Worm (Caenorhabditis elegans) whole organism, late embryonic: ENCODE data around the gene glr-6.

Source experiments
- F13H6.1 ChIP-seq: sonication (generic microtip); optimal IDR thresholded peaks from 2 replicates; lab custom pipeline; 2016; ENCODE audit warnings: missing genetic modification characterization, missing compliant biosample characterization
- K09A11.1 ChIP-seq: sonication (generic microtip); optimal IDR thresholded peaks from 2 replicates; lab custom pipeline; 2017; ENCODE audit warnings: antibody characterized with exemption, mild to moderate bottlenecking, missing genetic modification characterization, missing compliant biosample characterization; ENCODE audit not compliant: insufficient read depth
- ahr-1 ChIP-seq: sonication (generic microtip); optimal IDR thresholded peaks from 2 replicates; lab custom pipeline; 2016; ENCODE audit warnings: missing genetic modification characterization, missing compliant biosample characterization
- ama-1 ChIP-seq: fragments of 150-350 bp; optimal IDR thresholded peaks from 2 replicates; lab custom pipeline; 2014
- ceh-14 ChIP-seq: sonication (generic microtip); optimal IDR thresholded peaks from 2 replicates; lab custom pipeline; 2016; ENCODE audit warnings: missing genotype, missing genetic modification characterization, missing compliant biosample characterization
- ceh-18 ChIP-seq: sonication (generic microtip); optimal IDR thresholded peaks from 2 replicates; lab custom pipeline; 2016; ENCODE audit warnings: missing genetic modification characterization, missing compliant biosample characterization
- ceh-2 ChIP-seq: sonication (generic microtip); optimal IDR thresholded peaks from 2 replicates; lab custom pipeline; 2016; ENCODE audit warnings: missing genotype, missing genetic modification characterization, missing compliant biosample characterization
- ceh-22 ChIP-seq: sonication (generic microtip); optimal IDR thresholded peaks from 2 replicates; lab custom pipeline; 2017; ENCODE audit warnings: missing biosample characterization, missing genetic modification characterization
- ceh-30 ChIP-seq: fragments of 150-350 bp; optimal IDR thresholded peaks from 2 replicates; lab custom pipeline; 2014; ENCODE audit warnings: missing biosample characterization, missing genetic modification characterization
- ceh-45 ChIP-seq: fragments of 200-800 bp; sonication (Bioruptor generic); IDR thresholded peaks from 2 replicates; pipeline ENCODE4 v1.3.6; 2022; ENCODE audit warnings: missing genetic modification reagents, missing genetic modification characterization, missing compliant biosample characterization
- ceh-9 ChIP-seq: sonication (generic microtip); optimal IDR thresholded peaks from 2 replicates; lab custom pipeline; 2016; ENCODE audit warnings: mild to moderate bottlenecking, missing genetic modification characterization, inconsistent platforms, missing compliant biosample characterization
- che-1 ChIP-seq: sonication (generic microtip); optimal IDR thresholded peaks from 2 replicates; lab custom pipeline; 2016; ENCODE audit warnings: mild to moderate bottlenecking, missing genetic modification characterization, missing compliant biosample characterization
- dmd-4 ChIP-seq: sonication (generic microtip); optimal IDR thresholded peaks from 2 replicates; lab custom pipeline; 2016; ENCODE audit warnings: borderline replicate concordance, missing genetic modification characterization, missing compliant biosample characterization
- elt-2 ChIP-seq: sonication (generic microtip); optimal IDR thresholded peaks from 2 replicates; lab custom pipeline; 2016; ENCODE audit warnings: missing genetic modification reagents, missing genetic modification characterization, missing compliant biosample characterization
- elt-4 ChIP-seq: sonication (generic microtip); optimal IDR thresholded peaks from 2 replicates; lab custom pipeline; 2016; ENCODE audit warnings: missing genetic modification characterization, missing compliant biosample characterization
- ets-4 ChIP-seq: sonication (generic microtip); optimal IDR thresholded peaks from 2 replicates; lab custom pipeline; 2016; ENCODE audit warnings: missing genetic modification characterization, missing compliant biosample characterization
- eyg-1 ChIP-seq: sonication (generic microtip); optimal IDR thresholded peaks from 2 replicates; lab custom pipeline; 2016; ENCODE audit warnings: missing genotype, missing genetic modification characterization, missing compliant biosample characterization
- fax-1 ChIP-seq: sonication (generic microtip); optimal IDR thresholded peaks from 2 replicates; lab custom pipeline; 2016; ENCODE audit warnings: missing genotype, missing genetic modification characterization, missing compliant biosample characterization
- hlh-13 ChIP-seq: fragments of 200-800 bp; sonication (Bioruptor generic); optimal IDR thresholded peaks from 2 replicates; lab custom pipeline; 2018; ENCODE audit warnings: mild to moderate bottlenecking, missing genetic modification characterization, missing compliant biosample characterization
- hlh-15 ChIP-seq: sonication (generic microtip); optimal IDR thresholded peaks from 2 replicates; lab custom pipeline; 2016; ENCODE audit warnings: missing genetic modification characterization, missing compliant biosample characterization
- lim-6 ChIP-seq: sonication (generic microtip); optimal IDR thresholded peaks from 2 replicates; lab custom pipeline; 2016; ENCODE audit warnings: missing genetic modification characterization, missing compliant biosample characterization
- madf-2 ChIP-seq: sonication (generic microtip); optimal IDR thresholded peaks from 2 replicates; lab custom pipeline; 2017; ENCODE audit warnings: missing genetic modification characterization, missing compliant biosample characterization
- mec-3 ChIP-seq: sonication (generic microtip); optimal IDR thresholded peaks from 2 replicates; lab custom pipeline; 2016; ENCODE audit warnings: borderline replicate concordance, missing genetic modification characterization, missing compliant biosample characterization
- nfya-1 ChIP-seq: sonication (generic microtip); optimal IDR thresholded peaks from 2 replicates; lab custom pipeline; 2017; ENCODE audit warnings: missing genetic modification characterization, mild to moderate bottlenecking, missing compliant biosample characterization, antibody characterized with exemption, moderate library complexity
- pat-9 ChIP-seq: fragments of 200-800 bp; sonication (Bioruptor generic); optimal IDR thresholded peaks from 2 replicates; lab custom pipeline; 2018; ENCODE audit warnings: mild to moderate bottlenecking, missing genetic modification characterization, moderate library complexity, missing compliant biosample characterization
- pha-2 ChIP-seq: sonication (generic microtip); optimal IDR thresholded peaks from 2 replicates; lab custom pipeline; 2017; ENCODE audit warnings: mild to moderate bottlenecking, missing genetic modification characterization, missing compliant biosample characterization
- pqm-1 ChIP-seq: sonication (generic microtip); optimal IDR thresholded peaks from 2 replicates; lab custom pipeline; 2016; ENCODE audit warnings: missing genetic modification characterization, missing compliant biosample characterization
- pros-1 ChIP-seq: fragments of 150-350 bp; optimal IDR thresholded peaks from 2 replicates; lab custom pipeline; 2014; ENCODE audit warnings: missing biosample characterization, missing genetic modification reagents, missing genetic modification characterization
- sox-4 ChIP-seq: sonication (generic microtip); optimal IDR thresholded peaks from 2 replicates; lab custom pipeline; 2017; ENCODE audit warnings: mild to moderate bottlenecking, missing genetic modification characterization, inconsistent platforms, missing compliant biosample characterization
- tbx-7 ChIP-seq: sonication (generic microtip); optimal IDR thresholded peaks from 2 replicates; lab custom pipeline; 2016; ENCODE audit warnings: missing genotype, missing genetic modification characterization, missing compliant biosample characterization

glr-6 gene

DNA sequence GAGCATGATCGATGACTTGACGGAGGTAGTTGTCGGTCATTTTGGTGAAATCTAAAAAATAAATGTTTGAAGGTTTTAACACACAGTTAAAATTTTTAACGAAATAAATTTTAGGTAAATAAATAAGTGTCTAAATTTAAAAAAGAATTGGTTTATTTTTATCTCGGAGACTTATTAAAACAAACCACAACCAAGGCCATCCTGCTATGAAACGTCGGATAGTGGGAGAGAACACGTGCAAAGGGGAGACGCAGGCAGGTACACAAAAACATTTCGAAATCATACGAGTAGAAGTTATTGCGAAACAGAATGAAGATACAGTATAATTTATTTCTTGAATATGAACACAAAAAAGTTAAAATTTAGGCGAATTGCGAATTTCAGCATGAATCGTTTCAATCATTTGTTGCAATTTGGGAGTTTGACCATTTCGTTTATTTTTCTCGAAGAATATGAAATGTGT lies 4.4 kb downstream of the glr-6 start, which contains the start of gene F41B4.3:
Gene F41B4.3 (minus strand): TSS at position 51 of the 463 bp plus-strand sequence.
- no peak for TF ChIP-seq ama-1 (lab: Kevin White, UChicago)
- no peak for TF ChIP-seq F13H6.1 (tag; lab: Kevin White, UChicago)
- TF ChIP-seq mec-3 (tag; lab: Kevin White, UChicago), result no peak
- no peak for TF ChIP-seq ets-4 (tag; lab: Kevin White, UChicago)

DNA sequence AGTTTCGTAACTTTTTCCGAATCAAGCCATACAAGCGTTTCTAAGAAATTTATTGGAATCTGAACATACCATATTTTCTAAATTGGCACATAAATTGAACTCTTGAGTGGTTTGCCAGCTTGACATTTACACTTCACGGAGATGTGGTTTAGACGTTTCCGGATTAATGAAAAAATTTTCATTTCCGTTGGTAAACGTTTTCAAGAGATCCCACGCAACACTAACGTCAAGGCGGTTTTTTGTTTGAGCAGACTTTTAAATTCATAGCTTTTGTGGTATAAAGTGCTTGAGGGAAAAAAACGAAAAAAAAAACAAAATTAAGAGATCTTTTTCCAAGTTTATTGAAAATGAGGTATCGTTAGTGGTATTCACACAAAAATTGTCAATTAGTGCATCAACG lies 5.4 kb downstream of the glr-6 start, which contains the start of gene F41B4.2:
Gene F41B4.2 (minus strand): TSS at position 101 of the 400 bp plus-strand sequence.
- TF ChIP-seq che-1 (tag; lab: Kevin White, UChicago), result no peak
- no peak for TF ChIP-seq eyg-1 (tag; lab: Kevin White, UChicago)
- no peak for TF ChIP-seq elt-4 (tag; lab: Kevin White, UChicago)
- TF ChIP-seq hlh-15, result no peak
- TF ChIP-seq pha-2 (tag; lab: Kevin White, UChicago), result no peak
- TF ChIP-seq pros-1 (tag; lab: Kevin White, UChicago), result no peak
- TF ChIP-seq pat-9, result no peak
- no peak for TF ChIP-seq ceh-9
- no peak for TF ChIP-seq ceh-2 (tag; lab: Kevin White, UChicago)
- no peak for TF ChIP-seq madf-2 (tag; lab: Kevin White, UChicago)
- no peak for TF ChIP-seq ahr-1

DNA sequence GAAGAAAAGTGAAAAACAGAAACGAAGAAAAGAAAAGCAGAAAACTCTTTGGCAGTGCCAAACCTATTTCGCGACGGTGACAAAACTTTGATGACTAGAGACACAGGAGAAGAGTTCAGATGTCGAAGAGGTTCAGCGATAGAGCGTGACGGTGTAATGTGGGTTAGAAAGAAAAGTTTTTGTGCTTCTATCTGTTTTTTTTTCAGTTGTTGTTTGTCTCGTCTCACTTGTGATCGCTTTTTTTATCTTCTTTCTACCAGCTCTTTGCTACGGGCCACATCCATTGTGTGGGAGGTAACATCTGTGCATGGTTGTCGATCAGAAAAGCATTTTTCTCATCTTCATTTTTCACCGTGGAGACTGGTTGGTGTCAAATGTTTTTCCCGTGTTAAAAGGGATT lies 14.7 kb downstream of the glr-6 start, which contains the start of gene F41B4.1:
Gene F41B4.1 (minus strand): TSS at position 23 of the 400 bp plus-strand sequence.
- no peak for TF ChIP-seq dmd-4 (tag; lab: Kevin White, UChicago)
- TF ChIP-seq ceh-18 (tag; lab: Kevin White, UChicago), result peak; percentile 50

DNA sequence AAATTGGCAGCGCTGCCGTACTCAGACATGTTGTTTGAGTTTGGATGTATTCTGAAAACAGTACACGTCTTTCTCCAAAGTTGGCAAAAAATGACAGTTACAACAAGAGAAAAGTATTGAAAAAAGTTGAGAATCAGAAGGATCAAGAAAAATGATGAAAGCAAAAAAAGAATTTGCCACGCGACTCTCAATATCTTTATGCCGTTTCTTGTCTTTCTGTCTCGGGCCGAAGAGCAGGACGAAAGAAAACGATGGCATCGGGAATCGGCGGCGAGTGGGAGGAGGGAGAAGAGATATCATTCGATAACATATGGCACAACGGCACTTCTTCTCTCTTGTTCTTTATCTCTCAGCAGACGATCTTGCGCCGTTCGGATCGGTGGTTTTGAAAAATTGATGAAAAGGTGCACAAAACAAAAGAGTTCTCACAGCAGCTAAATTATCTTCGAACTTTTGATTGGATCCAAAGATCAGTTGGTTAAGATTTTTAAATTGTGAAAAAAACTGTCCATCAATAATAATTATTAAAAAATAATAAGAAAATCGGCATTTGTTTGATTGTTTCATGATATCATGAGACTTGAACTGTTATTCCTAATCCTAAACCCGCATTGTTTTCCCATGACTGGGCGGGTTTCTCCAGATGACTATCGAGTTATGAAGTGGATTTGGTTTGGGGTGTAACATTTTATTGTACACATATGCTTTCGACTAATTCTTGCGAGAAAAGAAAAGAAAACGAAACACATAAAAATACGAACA lies 17.1 kb downstream of the glr-6 start, which contains the start of gene gei-15:
Gene gei-15 (minus strand): TSS at position 51 of the 762 bp plus-strand sequence.
- TF ChIP-seq hlh-13 (GFP tag; lab: Kevin White, UChicago) (no peak), ceh-18 (tag; lab: Kevin White, UChicago) (peak; percentile 7)

DNA sequence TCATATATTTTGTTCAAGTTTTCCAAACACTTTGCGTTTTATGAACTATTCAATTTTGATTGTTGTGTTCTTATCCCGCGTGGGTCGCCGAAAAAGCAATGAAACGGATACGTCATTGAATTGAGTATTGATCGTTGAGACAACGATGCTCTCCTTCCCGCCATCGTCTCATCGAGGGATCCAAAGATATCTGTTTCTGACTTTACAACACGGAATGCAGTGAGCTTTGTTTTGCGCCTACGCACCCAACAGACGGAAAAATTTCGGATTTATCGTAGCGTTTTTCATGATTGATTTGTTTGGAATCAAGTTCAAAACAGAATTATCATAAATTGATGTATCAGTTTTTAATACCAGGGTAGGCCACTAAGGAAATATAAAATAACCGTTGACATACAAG lies 18.0 kb downstream of the glr-6 start:
- TF ChIP-seq K09A11.1 (tag; lab: Kevin White, UChicago), result no peak
- TF ChIP-seq sox-4 (tag; lab: Kevin White, UChicago), result no peak
- no peak for TF ChIP-seq ceh-18 (tag; lab: Kevin White, UChicago)
- no peak for TF ChIP-seq eyg-1 (tag; lab: Kevin White, UChicago)
- TF ChIP-seq ceh-30 (tag; lab: Kevin White, UChicago), result no peak
- no peak for TF ChIP-seq ceh-45 (GFP tag; lab: Robert Waterston, UW)
- TF ChIP-seq ceh-14 (tag; lab: Kevin White, UChicago), result no peak
- TF ChIP-seq F13H6.1 (tag; lab: Kevin White, UChicago), result no peak
- no peak for TF ChIP-seq pqm-1 (tag; lab: Kevin White, UChicago)

DNA sequence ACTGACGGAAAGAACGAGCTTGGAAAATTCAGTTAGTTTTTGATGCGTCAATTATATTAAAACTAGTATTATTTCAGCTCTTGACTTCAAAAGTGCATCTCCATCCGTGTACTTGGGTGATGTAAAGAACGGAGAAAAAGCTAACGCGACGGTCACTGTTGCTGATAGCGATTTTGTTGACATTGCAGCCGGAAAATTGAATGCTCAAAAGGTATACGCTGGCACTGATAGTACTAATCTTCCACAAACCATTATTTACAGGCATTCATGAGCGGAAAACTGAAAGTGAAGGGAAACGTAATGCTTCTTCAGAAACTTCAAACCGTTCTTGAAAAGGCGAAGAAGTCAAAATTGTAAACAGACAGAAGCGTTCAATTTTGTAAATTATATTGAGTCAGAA lies 20.9 kb downstream of the glr-6 start:
- no peak for TF ChIP-seq fax-1
- TF ChIP-seq elt-2 (tag; lab: Kevin White, UChicago), result peak; percentile 2
- no peak for TF ChIP-seq nfya-1

DNA sequence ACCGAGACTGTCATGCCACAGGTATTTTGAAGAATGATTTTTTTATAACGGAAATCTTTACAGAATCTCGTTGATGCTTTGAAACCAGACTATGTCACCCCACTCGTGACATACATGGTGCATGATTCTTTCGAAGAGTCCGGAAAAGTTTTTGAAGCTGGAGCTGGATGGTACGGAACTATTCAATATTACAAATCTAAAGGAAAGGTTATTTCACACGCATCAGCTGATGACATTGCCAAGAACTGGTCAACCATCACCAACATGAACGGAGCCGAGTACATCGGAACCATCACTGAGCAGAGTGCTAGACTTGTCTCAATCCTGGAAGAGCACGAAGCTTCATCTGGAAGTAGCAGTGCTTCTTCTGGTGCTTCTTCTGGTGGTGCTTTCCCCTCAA lies 21.4 kb downstream of the glr-6 start:
- TF ChIP-seq lim-6 (tag; lab: Kevin White, UChicago), result no peak
- no peak for TF ChIP-seq tbx-7
- TF ChIP-seq ceh-22 (tag; lab: Kevin White, UChicago), result no peak
- TF ChIP-seq, all 69 proteins: peak for 0
